Fruit fly (Drosophila melanogaster) whole organism, prepupa: Measurements from ENCODE around the gene RapGAP1.

Experiments used
- CG11294 ChIP-seq: fragments of 200-800 bp; sonication (Bioruptor generic); IDR thresholded peaks from 2 replicates; pipeline ENCODE4 v1.3.6; 2022; ENCODE audit warnings: missing biosample characterization, missing genetic modification characterization
- CG11762 ChIP-seq: fragments of 200-800 bp; sonication (Bioruptor generic); optimal IDR thresholded peaks from 3 replicates; lab custom pipeline; 2016; ENCODE audit warnings: missing biosample characterization, missing genetic modification characterization; ENCODE audit not compliant: insufficient read depth
- CG11902 ChIP-seq: fragments of 200-800 bp; sonication (Bioruptor generic); optimal IDR thresholded peaks from 3 replicates; lab custom pipeline; 2016; ENCODE audit warnings: missing biosample characterization, missing genetic modification characterization
- CG1621 ChIP-seq: fragments of 200-800 bp; sonication (Bioruptor generic); optimal IDR thresholded peaks from 3 replicates; lab custom pipeline; 2018; ENCODE audit warnings: missing biosample characterization, mild to moderate bottlenecking, missing genetic modification characterization
- CG16779 ChIP-seq: fragments of 200-800 bp; sonication (Bioruptor generic); optimal IDR thresholded peaks from 3 replicates; lab custom pipeline; 2017; ENCODE audit warnings: missing biosample characterization, mild to moderate bottlenecking, missing genetic modification characterization
- CG31627 ChIP-seq: fragments of 200-800 bp; sonication (Bioruptor generic); optimal IDR thresholded peaks from 3 replicates; lab custom pipeline; 2016; ENCODE audit warnings: missing biosample characterization, missing genetic modification characterization
- CG6854 ChIP-seq: fragments of 200-800 bp; sonication (Bioruptor generic); optimal IDR thresholded peaks from 2 replicates; lab custom pipeline; 2017; ENCODE audit warnings: missing biosample characterization, mild to moderate bottlenecking, missing genetic modification characterization
- CG7368 ChIP-seq: fragments of 200-800 bp; sonication (Bioruptor generic); optimal IDR thresholded peaks from 3 replicates; lab custom pipeline; 2016; ENCODE audit warnings: missing biosample characterization, missing genetic modification characterization
- Eip93F ChIP-seq: fragments of 200-800 bp; sonication (Bioruptor generic); optimal IDR thresholded peaks from 2 replicates; lab custom pipeline; 2016; ENCODE audit warnings: missing biosample characterization, mild to moderate bottlenecking, missing genetic modification characterization
- Ets21C ChIP-seq: fragments of 200-800 bp; sonication (Bioruptor generic); optimal IDR thresholded peaks from 3 replicates; lab custom pipeline; 2016; ENCODE audit warnings: missing biosample characterization, missing genetic modification characterization
- Gug ChIP-seq: fragments of 200-800 bp; sonication (Bioruptor generic); IDR thresholded peaks from 2 replicates; pipeline ENCODE4 v1.3.6; 2022; ENCODE audit warnings: missing biosample characterization, missing genetic modification characterization
- eg ChIP-seq: fragments of 200-800 bp; sonication (Bioruptor generic); IDR thresholded peaks from 3 replicates; pipeline ENCODE4 v1.3.6; 2022; ENCODE audit warnings: missing biosample characterization, missing genetic modification characterization
- spab ChIP-seq: fragments of 200-800 bp; sonication (Bioruptor generic); optimal IDR thresholded peaks from 2 replicates; lab custom pipeline; 2017; ENCODE audit warnings: missing biosample characterization, mild to moderate bottlenecking, missing genetic modification characterization, missing genetic modification reagents
- vri ChIP-seq: fragments of 200-800 bp; sonication (Bioruptor generic); optimal IDR thresholded peaks from 3 replicates; lab custom pipeline; 2016; ENCODE audit warnings: missing biosample characterization, mild to moderate bottlenecking, missing genetic modification characterization

DNA sequence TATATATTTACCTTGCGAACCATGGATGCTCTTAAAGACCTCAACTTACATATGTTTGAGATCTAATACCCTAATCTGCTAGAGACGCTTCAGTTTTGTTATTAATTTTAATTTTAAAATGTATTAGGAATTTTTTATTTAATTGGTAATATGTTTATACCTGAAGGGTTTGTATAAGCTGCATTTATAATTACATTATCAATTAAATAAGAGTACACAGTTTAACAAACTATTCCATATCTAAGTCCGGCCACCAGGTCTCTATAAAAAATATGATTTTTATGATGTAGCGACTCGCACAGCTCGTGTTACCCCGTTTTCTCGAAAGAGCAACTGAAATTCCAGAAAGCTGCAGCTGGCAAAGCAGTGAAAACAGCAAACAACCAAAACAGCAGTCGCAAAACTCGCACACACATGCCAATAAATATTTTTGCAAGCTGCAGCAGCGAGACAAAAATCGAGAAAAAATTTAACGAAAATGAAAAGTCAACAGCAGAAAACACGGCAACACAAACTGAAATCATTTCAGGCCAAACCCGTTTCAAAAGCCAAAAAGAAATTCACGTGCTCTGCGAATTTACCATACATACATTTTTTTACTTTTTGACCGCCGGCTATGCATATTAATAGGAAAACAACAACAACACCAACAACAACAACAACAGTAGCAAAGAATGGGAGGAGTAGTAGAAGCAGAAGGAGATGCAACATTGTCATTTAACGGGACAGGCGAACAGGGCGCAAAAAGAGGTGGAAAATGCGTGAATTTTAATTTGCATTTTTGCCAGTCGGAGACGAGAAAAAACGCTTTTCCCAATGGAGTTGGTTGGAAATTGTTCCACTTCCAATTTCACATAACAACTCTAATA lies 4.3 kb downstream of the RapGAP1 start:
- TF ChIP-seq spab (GFP tag; lab: Kevin White, UChicago) (no peak), Eip93F (GFP tag; lab: Kevin White, UChicago) (no peak), CG7368 (GFP tag; lab: Kevin White, UChicago) (no peak), Gug (no peak), eg (GFP tag; lab: Robert Waterston, UW) (0 out of 3 replicates have a peak, but pooled peaks have one; percentile 34), CG16779 (no peak), Ets21C (GFP tag; lab: Kevin White, UChicago) (peak; percentile 36), CG11762 (GFP tag; lab: Kevin White, UChicago) (no peak), CG1621 (no peak), vri (no peak), CG6854 (GFP tag; lab: Kevin White, UChicago) (peak; percentile 54), CG11902 (peak; percentile 54), CG11294 (GFP tag; lab: Robert Waterston, UW) (no peak), CG31627 (GFP tag; lab: Kevin White, UChicago) (peak; percentile 48)
